Worm (Caenorhabditis elegans): Measurements from ENCODE around the gene B0250.8.
"Not testable (repeated sequence)": the region's sequence is repeated elsewhere in the genome, so short reads cannot be mapped to it uniquely, and the experiment has no call there.

Gene B0250.8

DNA sequence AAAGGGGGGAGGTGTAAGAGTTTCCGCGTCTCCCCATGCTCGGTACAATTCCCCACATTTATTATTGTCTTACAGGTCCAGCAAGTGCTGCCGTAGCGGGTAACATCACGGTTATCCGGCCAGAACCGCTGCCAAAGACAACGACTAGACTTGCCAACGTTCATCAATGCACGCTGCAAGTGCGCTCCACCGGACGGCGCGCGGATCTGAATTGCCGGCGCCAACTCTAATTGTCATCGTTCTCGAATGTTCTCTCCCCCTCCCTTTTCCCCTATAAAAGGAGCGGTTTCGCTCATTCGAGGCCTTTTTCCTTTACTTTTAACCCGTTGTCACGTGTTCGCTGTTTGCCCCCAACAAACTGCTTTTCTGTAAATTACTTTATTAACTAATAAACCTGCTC is 43.4 kb upstream of the B0250.8 start, which contains the start of gene Y38H6C.8:
Gene Y38H6C.8 (plus strand): TSS at position 301 of the 400 bp plus-strand sequence.
- not testable (repeated sequence) for TF ChIP-seq nhr-11, fkh-6, ref-2 (tag; optimal IDR thresholded peaks at IDR 0.05)

DNA sequence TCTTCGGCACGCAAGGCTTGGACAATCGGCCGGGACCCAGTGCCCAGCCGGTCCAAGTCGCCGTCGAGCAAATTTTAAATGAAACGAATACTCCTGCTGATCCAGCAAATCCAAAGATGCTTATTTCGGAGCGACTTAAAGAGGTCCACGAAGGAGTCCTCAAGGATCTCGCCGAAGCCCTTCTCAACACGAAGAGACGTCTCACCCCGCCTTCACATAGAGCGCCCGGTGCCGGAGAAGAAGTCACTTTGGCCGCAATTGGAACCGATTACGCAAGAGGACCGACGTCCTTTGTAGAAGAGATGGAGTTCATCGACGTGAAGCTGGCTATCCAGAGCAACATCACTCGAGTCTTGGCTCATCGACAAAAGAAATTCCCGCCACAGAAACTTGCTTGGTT is 39.1 kb upstream of the B0250.8 start:
- TF ChIP-seq pha-2 (tag; optimal IDR thresholded peaks at IDR 0.05) (no peak), C08G9.2 (tag; optimal IDR thresholded peaks at IDR 0.05) (no peak), syd-9 (tag; optimal IDR thresholded peaks at IDR 0.05) (no peak), gmeb-2 (tag; optimal IDR thresholded peaks at IDR 0.05) (no peak)

DNA sequence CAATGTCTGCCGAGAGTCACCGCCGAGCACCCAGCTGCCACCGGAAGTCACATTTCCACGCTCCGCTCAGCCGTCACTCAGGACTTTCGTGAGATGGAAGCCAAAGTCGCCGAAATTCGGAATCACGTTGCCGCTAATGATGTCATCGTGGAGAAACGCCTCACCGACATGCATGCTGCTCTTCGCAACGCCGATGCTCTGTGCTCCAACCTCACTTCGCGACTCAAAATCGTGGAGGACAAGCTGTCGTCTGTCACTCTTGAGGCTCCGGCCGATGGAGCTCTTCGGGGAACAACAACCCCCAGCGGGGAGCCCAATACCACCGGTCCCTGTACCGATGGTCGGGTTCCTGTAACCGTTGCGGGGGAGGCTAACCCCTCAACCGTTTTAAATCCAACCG is 36.3 kb upstream of the B0250.8 start:
- no peak for TF ChIP-seq fax-1 (tag; optimal IDR thresholded peaks at IDR 0.05)
- no peak for TF ChIP-seq ztf-16 (tag; optimal IDR thresholded peaks at IDR 0.05)
- TF ChIP-seq dmd-4 (tag; optimal IDR thresholded peaks at IDR 0.05; ENCODE audit: borderline replicate concordance), result no peak
- no peak for TF ChIP-seq Y22D7AL.16 (tag; optimal IDR thresholded peaks at IDR 0.05)
- no peak for TF ChIP-seq fkh-10 (GFP tag; optimal IDR thresholded peaks at IDR 0.05)
- no peak for TF ChIP-seq ceh-6 (GFP tag; optimal IDR thresholded peaks at IDR 0.05)
- TF ChIP-seq ama-1 (optimal IDR thresholded peaks at IDR 0.05), result no peak

DNA sequence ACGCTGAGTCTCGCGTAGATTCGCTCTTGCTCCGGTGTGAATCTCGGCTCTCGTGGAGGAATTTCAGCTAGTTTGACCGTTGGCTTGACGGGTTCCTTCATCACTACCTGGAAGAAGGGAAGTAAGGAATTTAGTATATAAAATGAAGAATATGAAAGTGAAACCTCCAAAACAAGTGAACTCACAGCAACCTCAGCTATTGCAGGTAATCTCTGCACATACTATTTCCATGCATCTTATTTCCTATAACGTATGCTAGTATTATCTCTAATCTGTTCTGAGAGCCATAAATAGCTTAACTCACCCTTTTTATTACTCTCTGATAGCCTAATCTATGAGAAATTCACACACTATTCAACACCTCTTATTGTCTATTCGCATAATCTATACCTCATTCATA is 34.7 kb upstream of the B0250.8 start, which contains the start of gene Y38H6C.4:
Gene Y38H6C.4 (minus strand): TSS at position 101 of the 400 bp plus-strand sequence.
- TF ChIP-seq ceh-34 (tag; optimal IDR thresholded peaks at IDR 0.05), result no peak
- TF ChIP-seq hlh-8 (tag; optimal IDR thresholded peaks at IDR 0.05), result no peak
- TF ChIP-seq gmeb-2 (tag; optimal IDR thresholded peaks at IDR 0.05), result no peak
- no peak for TF ChIP-seq C08G9.2 (tag; optimal IDR thresholded peaks at IDR 0.05)
- no peak for TF ChIP-seq ceh-45 (GFP tag; IDR thresholded peaks at IDR 0.05)
- TF ChIP-seq ceh-24 (tag; optimal IDR thresholded peaks at IDR 0.05), result no peak
- TF ChIP-seq fkh-6 (tag; optimal IDR thresholded peaks at IDR 0.05), result no peak
- TF ChIP-seq pqm-1 (tag; optimal IDR thresholded peaks at IDR 0.05), result no peak
- no peak for TF ChIP-seq C38D4.7 (GFP tag; optimal IDR thresholded peaks at IDR 0.05)
- no peak for TF ChIP-seq tbx-2 (tag; optimal IDR thresholded peaks at IDR 0.05)
- TF ChIP-seq pag-3 (tag; optimal IDR thresholded peaks at IDR 0.05; ENCODE audit: borderline replicate concordance), result no peak
- no peak for TF ChIP-seq mec-3 (tag; optimal IDR thresholded peaks at IDR 0.05; ENCODE audit: borderline replicate concordance)
- no peak for TF ChIP-seq pat-9 (tag; optimal IDR thresholded peaks at IDR 0.05)
- no peak for TF ChIP-seq ceh-31 (tag; optimal IDR thresholded peaks at IDR 0.05)

- TF ChIP-seq hlh-6 (tag; optimal IDR thresholded peaks at IDR 0.05), result no peak
- no peak for TF ChIP-seq nhr-11 (tag; optimal IDR thresholded peaks at IDR 0.05)
Observed at ce11 chrV:20500405-20500804, 30.1 kb upstream of the B0250.8 start, which contains the start of gene dct-14. TSS of gene dct-14 (minus strand) at chrV:20500505.

DNA sequence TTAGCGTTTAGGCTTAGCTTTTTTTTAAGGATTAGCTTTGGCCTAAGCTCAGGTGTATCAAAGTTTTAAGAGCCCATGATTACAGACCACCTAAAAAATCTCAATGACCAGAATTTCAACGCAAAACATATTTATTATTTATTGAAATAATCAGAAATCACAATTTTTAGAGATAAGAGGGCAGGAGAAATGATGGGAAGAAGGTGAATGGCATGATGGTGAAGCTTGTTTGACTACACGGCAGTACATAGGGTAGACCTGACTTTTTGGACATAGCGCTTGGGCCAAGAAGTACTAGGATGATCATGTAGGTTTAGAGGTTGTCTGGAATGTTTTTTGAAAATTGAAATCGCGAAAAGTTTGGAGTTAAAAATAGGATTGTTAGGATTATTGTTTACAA is 29.4 kb upstream of the B0250.8 start:
- TF ChIP-seq ztf-16 (tag; optimal IDR thresholded peaks at IDR 0.05), result no peak
- no peak for TF ChIP-seq pag-3 (tag; optimal IDR thresholded peaks at IDR 0.05; ENCODE audit: borderline replicate concordance)
- no peak for TF ChIP-seq ttx-3 (tag; optimal IDR thresholded peaks at IDR 0.05)
- no peak for TF ChIP-seq ceh-24 (tag; optimal IDR thresholded peaks at IDR 0.05)
- no peak for TF ChIP-seq pqm-1 (tag; optimal IDR thresholded peaks at IDR 0.05)
- no peak for TF ChIP-seq elt-4 (tag; optimal IDR thresholded peaks at IDR 0.05)
- no peak for TF ChIP-seq tbx-2 (tag; optimal IDR thresholded peaks at IDR 0.05)
- TF ChIP-seq gmeb-2 (tag; optimal IDR thresholded peaks at IDR 0.05), result no peak
- no peak for TF ChIP-seq che-1 (tag; optimal IDR thresholded peaks at IDR 0.05)
- no peak for TF ChIP-seq ceh-31 (tag; optimal IDR thresholded peaks at IDR 0.05)
- TF ChIP-seq ceh-34 (tag; optimal IDR thresholded peaks at IDR 0.05), result no peak
- no peak for TF ChIP-seq fax-1 (tag; optimal IDR thresholded peaks at IDR 0.05)
- no peak for TF ChIP-seq lin-11 (tag; optimal IDR thresholded peaks at IDR 0.05)
- TF ChIP-seq ceh-6 (GFP tag; optimal IDR thresholded peaks at IDR 0.05), result no peak
- no peak for TF ChIP-seq eyg-1 (tag; optimal IDR thresholded peaks at IDR 0.05)
- TF ChIP-seq hlh-30 (tag; optimal IDR thresholded peaks at IDR 0.05; ENCODE audit: insufficient read depth), result no peak
- no peak for TF ChIP-seq unc-86 (tag; optimal IDR thresholded peaks at IDR 0.05)
- TF ChIP-seq ceh-2 (tag; optimal IDR thresholded peaks at IDR 0.05), result no peak

Data from whole organism, late embryonic.